Worm (Caenorhabditis elegans): ENCODE data around the gene pqn-73.

DNA sequence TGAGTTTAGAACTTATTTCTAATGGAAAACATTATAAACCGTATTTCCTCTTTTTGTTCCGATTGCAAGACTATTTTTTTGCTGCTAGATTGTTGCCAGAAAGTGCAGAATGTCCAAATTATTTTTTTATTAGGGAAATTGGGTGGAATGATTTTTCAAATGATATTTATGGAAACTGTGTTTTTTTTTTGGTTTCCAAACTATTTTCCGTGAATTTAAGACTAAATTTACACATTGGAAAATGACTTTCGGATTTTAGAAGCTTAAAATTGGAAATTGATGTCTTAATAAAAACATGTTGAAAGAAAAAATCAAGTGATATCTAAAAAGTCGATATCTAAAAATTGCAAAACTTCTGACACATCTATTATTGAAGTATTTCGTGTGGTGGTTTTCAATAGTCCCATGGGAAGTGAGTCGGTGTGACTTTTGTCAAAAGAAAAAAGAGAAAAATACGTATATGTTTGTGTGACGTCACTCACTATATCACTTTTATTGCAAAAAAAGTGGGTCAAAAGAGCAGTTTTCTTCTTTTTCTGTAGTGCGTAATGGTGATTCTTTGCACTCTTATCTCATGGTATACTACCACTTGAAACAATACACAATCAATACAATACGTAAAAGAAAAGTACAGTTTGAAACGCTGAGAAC lies 36.3 kb upstream of the pqn-73 start:
- TF ChIP-seq zag-1 (tag; optimal IDR thresholded peaks at IDR 0.05) (no peak), unc-62 (GFP tag; optimal IDR thresholded peaks at IDR 0.05) (no peak), ceh-28 (tag; optimal IDR thresholded peaks at IDR 0.05) (no peak), ama-1 (optimal IDR thresholded peaks at IDR 0.05) (no peak), elt-1 (tag; optimal IDR thresholded peaks at IDR 0.05) (no peak)
